Fruit fly (Drosophila melanogaster): ENCODE measurements around the gene CG10984.
A peak's percentile ranks its signal among the peaks of the same experiment; 100 is the strongest.

Gene CG10984

dm6 chr3L:12792933-12793448 is 43.1 kb downstream of the CG10984 start (continued):
- TF ChIP-seq dac (GFP tag; optimal IDR thresholded peaks at IDR 0.05): peak; percentile 31
- TF ChIP-seq CG3919 (GFP tag; optimal IDR thresholded peaks at IDR 0.05): peak; percentile 81
- peak; percentile 90 for TF ChIP-seq CG8119 (GFP tag; IDR thresholded peaks at IDR 0.05)
- TF ChIP-seq acj6 (GFP tag; optimal IDR thresholded peaks at IDR 0.05): peak; percentile 86
- TF ChIP-seq net (GFP tag; optimal IDR thresholded peaks at IDR 0.05): peak; percentile 89
- peak; percentile 87 for TF ChIP-seq Smox (GFP tag; optimal IDR thresholded peaks at IDR 0.05)
- peak; percentile 89 for TF ChIP-seq CG15336 (GFP tag; IDR thresholded peaks at IDR 0.05)
- TF ChIP-seq CG8319 (GFP tag; optimal IDR thresholded peaks at IDR 0.05): peak; percentile 57
- peak; percentile 92 for TF ChIP-seq Ets96B (tag; optimal IDR thresholded peaks at IDR 0.05)
- TF ChIP-seq Gug (GFP tag; IDR thresholded peaks at IDR 0.05): peak; percentile 65
- peak; percentile 86 for TF ChIP-seq achi (GFP tag; optimal IDR thresholded peaks at IDR 0.05)
- peak; percentile 68 for TF ChIP-seq fd59A (GFP tag; optimal IDR thresholded peaks at IDR 0.05)
- peak; percentile 81 for TF ChIP-seq CG9139 (GFP tag; optimal IDR thresholded peaks at IDR 0.05)
- TF ChIP-seq Ets21C (GFP tag; optimal IDR thresholded peaks at IDR 0.05): peak; percentile 68
- TF ChIP-seq vri (GFP tag; optimal IDR thresholded peaks at IDR 0.05): peak; percentile 68
- peak; percentile 77 for TF ChIP-seq CG10631 (GFP tag; optimal IDR thresholded peaks at IDR 0.05)
- peak; percentile 70 for TF ChIP-seq CG7368 (GFP tag; optimal IDR thresholded peaks at IDR 0.05)
- TF ChIP-seq CG11902 (GFP tag; optimal IDR thresholded peaks at IDR 0.05): peak; percentile 65
- peak; percentile 99 for TF ChIP-seq Eip78C (GFP tag)
- TF ChIP-seq Eip75B (GFP tag; optimal IDR thresholded peaks at IDR 0.05): peak; percentile 90
- peak; percentile 57 for TF ChIP-seq fd85E (GFP tag; optimal IDR thresholded peaks at IDR 0.05)
- peak; percentile 88 for TF ChIP-seq lz (GFP tag; optimal IDR thresholded peaks at IDR 0.05)
- peak; percentile 91 for TF ChIP-seq CG6808 (GFP tag; optimal IDR thresholded peaks at IDR 0.05)
- peak; percentile 87 for TF ChIP-seq topi (GFP tag; optimal IDR thresholded peaks at IDR 0.05)
- TF ChIP-seq fkh (GFP tag; optimal IDR thresholded peaks at IDR 0.05): no peak
- peak; percentile 97 for TF ChIP-seq Blimp-1 (GFP tag; optimal IDR thresholded peaks at IDR 0.05)
- TF ChIP-seq spab (GFP tag; optimal IDR thresholded peaks at IDR 0.05): peak; percentile 86
- TF ChIP-seq Met (GFP tag; optimal IDR thresholded peaks at IDR 0.05): peak; percentile 91
- TF ChIP-seq eg (GFP tag; IDR thresholded peaks at IDR 0.05): peak; percentile 80; the same call in 2 of the 3 replicates
- TF ChIP-seq CG1621 (tag; optimal IDR thresholded peaks at IDR 0.05): peak; percentile 75
- TF ChIP-seq Hr39 (GFP tag; optimal IDR thresholded peaks at IDR 0.05): peak; percentile 69
- TF ChIP-seq Sox102F (GFP tag; optimal IDR thresholded peaks at IDR 0.05): peak; percentile 86
- peak; percentile 83 for TF ChIP-seq CG16779 (tag; optimal IDR thresholded peaks at IDR 0.05)
- peak; percentile 77 for TF ChIP-seq Lpt (GFP tag; optimal IDR thresholded peaks at IDR 0.05)
- peak; percentile 71 for TF ChIP-seq CG11762 (GFP tag; optimal IDR thresholded peaks at IDR 0.05; ENCODE audit: insufficient read depth)
- peak; percentile 91 for TF ChIP-seq CG3032 (tag; optimal IDR thresholded peaks at IDR 0.05)
- TF ChIP-seq Hr38 (GFP tag; optimal IDR thresholded peaks at IDR 0.05): no peak

dm6 chr3L:12794532-12794931 is 44.6 kb downstream of the CG10984 start:
- TF ChIP-seq Hr4 (GFP tag; optimal IDR thresholded peaks at IDR 0.05): no peak
- TF ChIP-seq CG11902 (GFP tag; optimal IDR thresholded peaks at IDR 0.05): no peak
- TF ChIP-seq CG6808 (GFP tag; optimal IDR thresholded peaks at IDR 0.05): no peak
- TF ChIP-seq CG1621 (tag; optimal IDR thresholded peaks at IDR 0.05): peak; percentile 10
- peak; percentile 90 for TF ChIP-seq fkh (GFP tag; optimal IDR thresholded peaks at IDR 0.05)
- no peak for TF ChIP-seq CG10631 (GFP tag; optimal IDR thresholded peaks at IDR 0.05)
- TF ChIP-seq net (GFP tag; optimal IDR thresholded peaks at IDR 0.05): no peak
- no peak for TF ChIP-seq Hr39 (GFP tag; optimal IDR thresholded peaks at IDR 0.05)
- TF ChIP-seq Eip78C (GFP tag): peak; percentile 36
- no peak for TF ChIP-seq CG8632 (GFP tag; optimal IDR thresholded peaks at IDR 0.05)
